Fruit fly (Drosophila melanogaster) whole organism, adult: ENCODE results near the gene CG5196.

Source experiments
- CG11617 ChIP-seq: fragments of 200-800 bp; sonication (Bioruptor generic); optimal IDR thresholded peaks from 2 replicates; lab custom pipeline; 2017; ENCODE audit warnings: mild to moderate bottlenecking, missing biosample characterization, missing genetic modification reagents, missing genetic modification characterization
- CG12768 ChIP-seq: fragments of 200-800 bp; sonication (Bioruptor generic); optimal IDR thresholded peaks from 2 replicates; lab custom pipeline; 2017; ENCODE audit warnings: missing biosample characterization, missing genetic modification characterization, mild to moderate bottlenecking, moderate library complexity, missing genetic modification reagents
- CG1620 ChIP-seq: fragments of 200-800 bp; sonication (Bioruptor generic); optimal IDR thresholded peaks from 2 replicates; lab custom pipeline; 2016; ENCODE audit warnings: missing biosample characterization, missing genetic modification characterization
- CG33017 ChIP-seq: fragments of 200-800 bp; sonication (Bioruptor generic); optimal IDR thresholded peaks from 2 replicates; lab custom pipeline; 2018; ENCODE audit warnings: missing biosample characterization, mild to moderate bottlenecking, missing genetic modification characterization, moderate library complexity
- CG5204 ChIP-seq: fragments of 200-800 bp; sonication (Bioruptor generic); optimal IDR thresholded peaks from 2 replicates; lab custom pipeline; 2016; ENCODE audit warnings: missing biosample characterization, missing genetic modification characterization
- CG7045 ChIP-seq: fragments of 200-800 bp; sonication (Bioruptor generic); optimal IDR thresholded peaks from 2 replicates; lab custom pipeline; 2017; ENCODE audit warnings: missing biosample characterization, mild to moderate bottlenecking, missing genetic modification characterization
- Clk ChIP-seq: fragments of 200-800 bp; sonication (Bioruptor generic); optimal IDR thresholded peaks from 2 replicates; lab custom pipeline; 2017; ENCODE audit warnings: missing biosample characterization, missing genetic modification characterization
- Crg-1 ChIP-seq: fragments of 200-800 bp; sonication (Bioruptor generic); optimal IDR thresholded peaks from 2 replicates; lab custom pipeline; 2016; ENCODE audit warnings: missing biosample characterization, missing genetic modification characterization
- Hr96 ChIP-seq: fragments of 200-800 bp; sonication (Bioruptor generic); optimal IDR thresholded peaks from 2 replicates; lab custom pipeline; 2016; ENCODE audit warnings: missing biosample characterization, missing genetic modification characterization
- Mnt ChIP-seq: fragments of 200-800 bp; sonication (Bioruptor generic); optimal IDR thresholded peaks from 2 replicates; lab custom pipeline; 2016; ENCODE audit warnings: missing biosample characterization, mild to moderate bottlenecking, missing genetic modification characterization
- bab1 ChIP-seq: fragments of 200-800 bp; sonication (Bioruptor generic); optimal IDR thresholded peaks from 3 replicates; lab custom pipeline; 2019; ENCODE audit warnings: missing biosample characterization, mild to moderate bottlenecking, missing genetic modification characterization, moderate library complexity
- cic ChIP-seq: fragments of 200-800 bp; sonication (Bioruptor generic); optimal IDR thresholded peaks from 2 replicates; lab custom pipeline; 2017; ENCODE audit warnings: missing biosample characterization, mild to moderate bottlenecking, missing genetic modification characterization, moderate library complexity
- kay ChIP-seq: fragments of 200-800 bp; sonication (Bioruptor generic); peaks from one replicate; lab custom pipeline; 2016; ENCODE audit warnings: missing biosample characterization, missing genetic modification characterization, borderline replicate concordance
- pad ChIP-seq: fragments of 200-800 bp; sonication (Bioruptor generic); optimal IDR thresholded peaks from 3 replicates; lab custom pipeline; 2017; ENCODE audit warnings: missing biosample characterization, missing genetic modification characterization, mild to moderate bottlenecking, moderate library complexity, missing genetic modification reagents

- no peak for TF ChIP-seq CG12768 (GFP tag; lab: Kevin White, UChicago)
- no peak for TF ChIP-seq kay (GFP tag; lab: Kevin White, UChicago)
- no peak for TF ChIP-seq CG7045 (GFP tag; lab: Kevin White, UChicago)
- no peak for TF ChIP-seq Hr96 (GFP tag; lab: Kevin White, UChicago)
- TF ChIP-seq Clk (GFP tag; lab: Kevin White, UChicago), result no peak
- no peak for TF ChIP-seq CG33017 (tag; lab: Kevin White, UChicago)
- no peak for TF ChIP-seq bab1 (GFP tag; lab: Kevin White, UChicago)
- TF ChIP-seq CG1620 (GFP tag; lab: Kevin White, UChicago), result no peak
- TF ChIP-seq pad, result no peak
- no peak for TF ChIP-seq CG11617 (GFP tag; lab: Kevin White, UChicago)
- TF ChIP-seq CG5204 (GFP tag; lab: Kevin White, UChicago), result no peak
- TF ChIP-seq cic (GFP tag; lab: Kevin White, UChicago), result no peak
- no peak for TF ChIP-seq Mnt (GFP tag; lab: Kevin White, UChicago)
- TF ChIP-seq Crg-1 (GFP tag; lab: Kevin White, UChicago), result no peak
These were observed 21.2 kb upstream of the CG5196 start, which contains the start of gene CG33098 for dm6 chr3R:12386965-12387364.
